Fruit fly (Drosophila melanogaster) whole organism, pupa: ENCODE results near the gene UbcE2H.

Experiments used
- CG12605 ChIP-seq: fragments of 200-800 bp; sonication (Bioruptor generic); IDR thresholded peaks from 2 replicates; pipeline ENCODE4 v1.3.6; 2022; ENCODE audit warnings: missing biosample characterization, missing genetic modification characterization
- CG13204 ChIP-seq: fragments of 200-800 bp; sonication (Bioruptor generic); optimal IDR thresholded peaks from 2 replicates; lab custom pipeline; 2018; ENCODE audit warnings: missing biosample characterization, mild to moderate bottlenecking, missing genetic modification characterization, moderate library complexity
- CG14655 ChIP-seq: fragments of 200-800 bp; sonication (Bioruptor generic); optimal IDR thresholded peaks from 3 replicates; lab custom pipeline; 2017; ENCODE audit warnings: mild to moderate bottlenecking, missing biosample characterization, missing genetic modification reagents, missing genetic modification characterization
- CG17806 ChIP-seq: fragments of 200-800 bp; sonication (Bioruptor generic); optimal IDR thresholded peaks from 2 replicates; lab custom pipeline; 2018; ENCODE audit warnings: missing biosample characterization, mild to moderate bottlenecking, missing genetic modification characterization, moderate library complexity
- D1 ChIP-seq: fragments of 200-800 bp; sonication (Bioruptor generic); optimal IDR thresholded peaks from 2 replicates; lab custom pipeline; 2018; ENCODE audit warnings: missing biosample characterization, mild to moderate bottlenecking, missing genetic modification characterization, moderate library complexity
- EcR ChIP-seq: fragments of 200-800 bp; sonication (Bioruptor generic); optimal IDR thresholded peaks from 3 replicates; lab custom pipeline; 2019; ENCODE audit warnings: missing biosample characterization, missing genetic modification characterization, mild to moderate bottlenecking, moderate library complexity, missing genetic modification reagents
- Ets98B ChIP-seq: fragments of 200-800 bp; sonication (Bioruptor generic); IDR thresholded peaks from 2 replicates; pipeline ENCODE4 v1.3.6; 2022; ENCODE audit warnings: missing biosample characterization, missing genetic modification characterization
- Snoo ChIP-seq: fragments of 200-800 bp; sonication (Bioruptor generic); optimal IDR thresholded peaks from 3 replicates; lab custom pipeline; 2017; ENCODE audit warnings: missing biosample characterization, mild to moderate bottlenecking, missing genetic modification characterization, inconsistent platforms
- fd96Ca ChIP-seq: fragments of 200-800 bp; sonication (Bioruptor generic); IDR thresholded peaks from 3 replicates; pipeline ENCODE4 v1.3.6; 2022; ENCODE audit warnings: missing biosample characterization, missing genetic modification characterization
- gl ChIP-seq: fragments of 200-800 bp; sonication (Bioruptor generic); optimal IDR thresholded peaks from 2 replicates; lab custom pipeline; 2018; ENCODE audit warnings: missing biosample characterization, mild to moderate bottlenecking, missing genetic modification characterization

DNA sequence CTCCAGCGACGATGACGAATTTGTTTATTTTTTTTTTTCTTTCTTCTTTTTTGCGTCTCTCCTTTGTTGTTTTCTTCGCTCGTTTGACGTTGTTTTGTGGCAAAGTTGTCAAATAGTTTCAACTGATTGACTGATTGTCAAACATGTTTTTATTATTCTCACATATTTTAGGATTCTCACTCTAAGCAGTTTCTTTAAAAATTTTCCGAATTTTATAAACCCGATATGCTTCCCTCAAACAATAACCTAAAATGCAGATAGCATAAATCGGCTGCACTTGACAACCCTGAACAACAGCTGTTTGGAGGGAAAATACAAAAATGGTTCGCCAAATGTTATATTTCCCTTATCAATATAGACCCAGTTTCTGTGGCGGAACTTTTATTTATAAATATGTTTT, 49.7 kb upstream of the UbcE2H start, which contains the start of gene CG17982:
- peak; percentile 87 for TF ChIP-seq fd96Ca (GFP tag; lab: Robert Waterston, UW)
- peak; percentile 87 for TF ChIP-seq Snoo (tag; lab: Kevin White, UChicago)
- peak; percentile 75 for TF ChIP-seq gl
- peak; percentile 66 for TF ChIP-seq CG12605 (GFP tag; lab: Robert Waterston, UW)
- peak; percentile 89 for TF ChIP-seq CG17806 (tag; lab: Kevin White, UChicago)
- no peak for TF ChIP-seq EcR (GFP tag; lab: Kevin White, UChicago)
- no peak for TF ChIP-seq CG13204 (GFP tag; lab: Kevin White, UChicago)
- TF ChIP-seq Ets98B, result peak; percentile 87
- no peak for TF ChIP-seq D1 (tag; lab: Kevin White, UChicago)
- TF ChIP-seq CG14655 (GFP tag; lab: Kevin White, UChicago), result no peak
